Fruit fly (Drosophila melanogaster) whole organism, embryonic: ENCODE data around the gene CG34298.

Experiments
- Bdp1 ChIP-seq: fragments of 200-800 bp; sonication (Bioruptor generic); optimal IDR thresholded peaks from 3 replicates; lab custom pipeline; 2016; ENCODE audit warnings: missing biosample characterization, missing genetic modification characterization
- CG10959 ChIP-seq: fragments of 200-800 bp; sonication (Bioruptor generic); IDR thresholded peaks from 2 replicates; pipeline ENCODE4 v1.3.6; 2022; ENCODE audit warnings: missing biosample characterization, missing genetic modification characterization
- CG11247 ChIP-seq: fragments of 200-800 bp; sonication (Bioruptor generic); IDR thresholded peaks from 2 replicates; pipeline ENCODE4 v1.3.6; 2022; ENCODE audit warnings: missing biosample characterization, missing genetic modification characterization
- CG12155 ChIP-seq: fragments of 200-800 bp; sonication (Bioruptor generic); optimal IDR thresholded peaks from 3 replicates; lab custom pipeline; 2016; ENCODE audit warnings: missing biosample characterization, missing genetic modification characterization
- CG14050 ChIP-seq: fragments of 200-800 bp; sonication (Bioruptor generic); IDR thresholded peaks from 3 replicates; pipeline ENCODE4 v1.3.6; 2022; ENCODE audit warnings: missing biosample characterization, missing genetic modification characterization
- CG14667 ChIP-seq: fragments of 200-800 bp; sonication (Bioruptor generic); IDR thresholded peaks from 2 replicates; pipeline ENCODE4 v1.3.6; 2022; ENCODE audit warnings: missing biosample characterization, missing genetic modification characterization
- CG16863 ChIP-seq: fragments of 200-800 bp; sonication (Bioruptor generic); optimal IDR thresholded peaks from 3 replicates; lab custom pipeline; 2016; ENCODE audit warnings: missing biosample characterization, missing genetic modification characterization
- CG17186 ChIP-seq: fragments of 200-800 bp; sonication (Bioruptor generic); optimal IDR thresholded peaks from 3 replicates; lab custom pipeline; 2017; ENCODE audit warnings: missing biosample characterization, missing genetic modification reagents, missing genetic modification characterization
- CG17612 ChIP-seq: fragments of 200-800 bp; sonication (Bioruptor generic); IDR thresholded peaks from 2 replicates; pipeline ENCODE4 v1.3.6; 2022; ENCODE audit warnings: missing biosample characterization, missing genetic modification characterization
- CG18764 ChIP-seq: fragments of 200-800 bp; sonication (Bioruptor generic); optimal IDR thresholded peaks from 3 replicates; lab custom pipeline; 2016; ENCODE audit warnings: missing biosample characterization, missing genetic modification characterization
- CG31365 ChIP-seq: fragments of 200-800 bp; sonication (Bioruptor generic); optimal IDR thresholded peaks from 2 replicates; lab custom pipeline; 2018; ENCODE audit warnings: missing biosample characterization, mild to moderate bottlenecking, missing genetic modification characterization
- CG34224 ChIP-seq: fragments of 200-800 bp; sonication (Bioruptor generic); IDR thresholded peaks from 3 replicates; pipeline ENCODE4 v1.3.6; 2022; ENCODE audit warnings: missing biosample characterization, missing genetic modification characterization; ENCODE audit not compliant: partially characterized antibody
- CG3995 ChIP-seq: fragments of 200-800 bp; sonication (Bioruptor generic); optimal IDR thresholded peaks from 3 replicates; lab custom pipeline; 2016; ENCODE audit warnings: missing biosample characterization, missing genetic modification characterization
- Camta ChIP-seq: fragments of 200-800 bp; sonication (Bioruptor generic); optimal IDR thresholded peaks from 2 replicates; lab custom pipeline; 2016; ENCODE audit warnings: missing biosample characterization, missing genetic modification characterization
- CkIIα-i1 ChIP-seq: fragments of 200-800 bp; sonication (Bioruptor generic); IDR thresholded peaks from 2 replicates; pipeline ENCODE4 v1.3.6; 2022; ENCODE audit warnings: missing biosample characterization, missing genetic modification characterization
- CoRest ChIP-seq: fragments of 200-800 bp; sonication (Bioruptor generic); optimal IDR thresholded peaks from 3 replicates; lab custom pipeline; 2018; ENCODE audit warnings: missing biosample characterization, mild to moderate bottlenecking, missing genetic modification characterization, moderate library complexity
- Dek ChIP-seq: fragments of 200-800 bp; sonication (Bioruptor generic); optimal IDR thresholded peaks from 3 replicates; lab custom pipeline; 2019; ENCODE audit warnings: missing biosample characterization, mild to moderate bottlenecking, missing genetic modification characterization, moderate library complexity
- Gug ChIP-seq: fragments of 200-800 bp; sonication (Bioruptor generic); IDR thresholded peaks from 4 replicates; pipeline ENCODE4 v1.3.6; 2022; ENCODE audit warnings: missing biosample characterization, missing genetic modification characterization
- HLH3B ChIP-seq: fragments of 200-800 bp; sonication (Bioruptor generic); IDR thresholded peaks from 2 replicates; pipeline ENCODE4 v1.3.6; 2022; ENCODE audit warnings: missing biosample characterization, missing genetic modification characterization
- Mad ChIP-seq: fragments of 200-800 bp; sonication (Bioruptor generic); optimal IDR thresholded peaks from 2 replicates; lab custom pipeline; 2016; ENCODE audit warnings: missing biosample characterization, missing genetic modification characterization
- Max ChIP-seq: fragments of 200-800 bp; sonication (Bioruptor generic); optimal IDR thresholded peaks from 2 replicates; lab custom pipeline; 2016; ENCODE audit warnings: missing biosample characterization, mild to moderate bottlenecking, missing genetic modification characterization
- Neu2 ChIP-seq: fragments of 200-800 bp; sonication (Bioruptor generic); optimal IDR thresholded peaks from 3 replicates; lab custom pipeline; 2016; ENCODE audit warnings: missing biosample characterization, missing genetic modification characterization, borderline replicate concordance
- Rfx ChIP-seq: fragments of 200-800 bp; sonication (Bioruptor generic); IDR thresholded peaks from 2 replicates; pipeline ENCODE4 v1.3.6; 2022; ENCODE audit warnings: missing biosample characterization, missing genetic modification characterization
- Taf1 ChIP-seq: fragments of 200-800 bp; sonication (Bioruptor generic); IDR thresholded peaks from 2 replicates; pipeline ENCODE4 v1.3.6; 2022; ENCODE audit warnings: missing biosample characterization, missing genetic modification characterization
- Tbp ChIP-seq: fragments of >200 bp; optimal IDR thresholded peaks from 2 replicates; lab custom pipeline; 2018; ENCODE audit warnings: missing biosample characterization, missing genetic modification characterization
- Trl ChIP-seq, 3 experiments: fragments of >200 bp in 2 of 3; fragments of 200-800 bp in 1 of 3; sonication (Bioruptor generic) in 1 of 3; optimal IDR thresholded peaks; 2 replicates in 1 of 3; 3 replicates in 2 of 3; lab custom pipeline; 2016 to 2017; ENCODE audit warnings: missing biosample characterization in 1 of 3, missing genetic modification characterization in 1 of 3
- al ChIP-seq: fragments of 200-800 bp; sonication (Bioruptor generic); IDR thresholded peaks from 2 replicates; pipeline ENCODE4 v1.3.6; 2022; ENCODE audit warnings: missing biosample characterization, missing genetic modification characterization
- ato ChIP-seq: fragments of 200-800 bp; sonication (Bioruptor generic); IDR thresholded peaks from 2 replicates; pipeline ENCODE4 v1.3.6; 2022; ENCODE audit warnings: missing biosample characterization, missing genetic modification characterization; ENCODE audit not compliant: partially characterized antibody
- bbx ChIP-seq: fragments of 200-800 bp; sonication (Bioruptor generic); IDR thresholded peaks from 2 replicates; pipeline ENCODE4 v1.3.6; 2022; ENCODE audit warnings: missing biosample characterization, missing genetic modification characterization; ENCODE audit not compliant: partially characterized antibody
- br ChIP-seq: fragments of >200 bp; optimal IDR thresholded peaks from 2 replicates; lab custom pipeline; 2017
- cas ChIP-seq: fragments of 200-800 bp; sonication (Bioruptor generic); IDR thresholded peaks from 2 replicates; pipeline ENCODE4 v1.3.6; 2022; ENCODE audit warnings: missing biosample characterization, missing genetic modification characterization
- chm ChIP-seq: fragments of 200-800 bp; sonication (Bioruptor generic); IDR thresholded peaks from 2 replicates; pipeline ENCODE4 v1.3.6; 2022; ENCODE audit warnings: missing biosample characterization, missing genetic modification characterization
- crp ChIP-seq, 2 experiments: fragments of 200-800 bp; sonication (Bioruptor generic); optimal IDR thresholded peaks; 2 replicates in 1 of 2; 3 replicates in 1 of 2; lab custom pipeline; 2017; ENCODE audit warnings: missing biosample characterization in 2 of 2, missing genetic modification characterization in 2 of 2, mild to moderate bottlenecking in 1 of 2, moderate library complexity in 1 of 2
- cwo ChIP-seq: fragments of 200-800 bp; sonication (Bioruptor generic); optimal IDR thresholded peaks from 3 replicates; lab custom pipeline; 2017; ENCODE audit warnings: missing biosample characterization, missing genetic modification characterization, mild to moderate bottlenecking, moderate library complexity, missing genetic modification reagents
- dysf ChIP-seq: fragments of 200-800 bp; sonication (Bioruptor generic); IDR thresholded peaks from 3 replicates; pipeline ENCODE4 v1.3.6; 2022; ENCODE audit warnings: missing biosample characterization, missing genetic modification characterization
- fd64A ChIP-seq: fragments of 200-800 bp; sonication (Bioruptor generic); optimal IDR thresholded peaks from 3 replicates; lab custom pipeline; 2018; ENCODE audit warnings: missing biosample characterization, mild to moderate bottlenecking, missing genetic modification characterization
- grau ChIP-seq: fragments of 200-800 bp; optimal IDR thresholded peaks from 3 replicates; lab custom pipeline; 2019; ENCODE audit warnings: missing biosample characterization, mild to moderate bottlenecking, missing genetic modification characterization, moderate library complexity
- jing ChIP-seq: fragments of 200-800 bp; sonication (Bioruptor generic); optimal IDR thresholded peaks from 2 replicates; lab custom pipeline; 2018; ENCODE audit warnings: missing biosample characterization, mild to moderate bottlenecking, missing genetic modification characterization
- kay ChIP-seq: fragments of 200-800 bp; sonication (Bioruptor generic); optimal IDR thresholded peaks from 2 replicates; lab custom pipeline; 2016; ENCODE audit warnings: missing biosample characterization, missing genetic modification characterization
- lab ChIP-seq: fragments of 200-800 bp; sonication (Bioruptor generic); optimal IDR thresholded peaks from 3 replicates; lab custom pipeline; 2017; ENCODE audit warnings: missing biosample characterization, missing genetic modification characterization, mild to moderate bottlenecking, moderate library complexity, missing genetic modification reagents
- mirr ChIP-seq: fragments of 200-800 bp; sonication (Bioruptor generic); optimal IDR thresholded peaks from 3 replicates; lab custom pipeline; 2018; ENCODE audit warnings: missing biosample characterization, mild to moderate bottlenecking, missing genetic modification characterization
- odd ChIP-seq: fragments of 200-800 bp; sonication (Bioruptor generic); optimal IDR thresholded peaks from 2 replicates; lab custom pipeline; 2017; ENCODE audit warnings: missing biosample characterization, mild to moderate bottlenecking, missing genetic modification characterization
- pho ChIP-seq: fragments of 200-800 bp; sonication (Bioruptor generic); optimal IDR thresholded peaks from 2 replicates; lab custom pipeline; 2016; ENCODE audit warnings: missing biosample characterization, missing genetic modification characterization
- salm ChIP-seq: fragments of 200-800 bp; sonication (Bioruptor generic); optimal IDR thresholded peaks from 2 replicates; lab custom pipeline; 2018; ENCODE audit warnings: missing biosample characterization, mild to moderate bottlenecking, missing genetic modification characterization
- slbo ChIP-seq: fragments of 200-800 bp; sonication (Bioruptor generic); IDR thresholded peaks from 2 replicates; pipeline ENCODE4 v1.3.6; 2022; ENCODE audit warnings: missing biosample characterization, missing genetic modification characterization
- sqz ChIP-seq: fragments of 200-800 bp; sonication (Bioruptor generic); optimal IDR thresholded peaks from 3 replicates; lab custom pipeline; 2018; ENCODE audit warnings: missing biosample characterization, mild to moderate bottlenecking, missing genetic modification characterization
- tll ChIP-seq, 2 experiments: fragments of 200-800 bp in 1 of 2; fragments of >200 bp in 1 of 2; sonication (Bioruptor generic) in 1 of 2; optimal IDR thresholded peaks; 2 replicates each; lab custom pipeline; 2017 to 2019; ENCODE audit warnings: missing biosample characterization in 2 of 2, missing genetic modification characterization in 2 of 2, mild to moderate bottlenecking in 1 of 2, moderate library complexity in 1 of 2
- trem ChIP-seq: fragments of 200-800 bp; optimal IDR thresholded peaks from 3 replicates; lab custom pipeline; 2019; ENCODE audit warnings: missing biosample characterization, mild to moderate bottlenecking, missing genetic modification characterization, moderate library complexity
- tup ChIP-seq: fragments of 200-800 bp; sonication (Bioruptor generic); optimal IDR thresholded peaks from 2 replicates; lab custom pipeline; 2016; ENCODE audit warnings: missing biosample characterization, mild to moderate bottlenecking, missing genetic modification characterization, moderate library complexity
- twi ChIP-seq: fragments of 200-800 bp; optimal IDR thresholded peaks from 2 replicates; lab custom pipeline; 2019; ENCODE audit warnings: missing biosample characterization, mild to moderate bottlenecking, missing genetic modification characterization, moderate library complexity
- usp ChIP-seq: fragments of >200 bp; optimal IDR thresholded peaks from 2 replicates; lab custom pipeline; 2017; ENCODE audit warnings: missing biosample characterization, missing genetic modification characterization
- zen2 ChIP-seq: fragments of 200-800 bp; sonication (Bioruptor generic); IDR thresholded peaks from 3 replicates; pipeline ENCODE4 v1.3.6; 2022; ENCODE audit warnings: missing biosample characterization, missing genetic modification characterization; ENCODE audit not compliant: partially characterized antibody

CG34298 gene

dm6 chr3R:29978595-29978994 is 21.0 kb upstream of the CG34298 start (continued):
- no peak for TF ChIP-seq jing (GFP tag; lab: Kevin White, UChicago)
- no peak for TF ChIP-seq salm
- no peak for TF ChIP-seq br (lab: Kevin White, UChicago)
- TF ChIP-seq Tbp (GFP tag; lab: Kevin White, UChicago), result no peak
- no peak for TF ChIP-seq al (GFP tag; lab: Robert Waterston, UW)
- TF ChIP-seq mirr, result no peak
- TF ChIP-seq chm (GFP tag; lab: Robert Waterston, UW), result no peak
- TF ChIP-seq CG18764 (GFP tag; lab: Kevin White, UChicago), result no peak
- TF ChIP-seq trem (tag; lab: Kevin White, UChicago), result no peak
- TF ChIP-seq ato, result no peak
- no peak for TF ChIP-seq CG14050 (GFP tag; lab: Robert Waterston, UW)
- TF ChIP-seq bbx (GFP tag; lab: Robert Waterston, UW), result no peak
- no peak for TF ChIP-seq usp (GFP tag; lab: Kevin White, UChicago)
- no peak for TF ChIP-seq CG14667
- no peak for TF ChIP-seq Camta (GFP tag; lab: Kevin White, UChicago)
- TF ChIP-seq cwo, result peak; percentile 20
- no peak for TF ChIP-seq CG11247 (GFP tag; lab: Robert Waterston, UW)
- TF ChIP-seq dysf (GFP tag; lab: Robert Waterston, UW), result peak; percentile 51; the same call in 1 of the 3 replicates
- TF ChIP-seq Gug (GFP tag; lab: Robert Waterston, UW), result peak; percentile 4; the same call in 1 of the 4 replicates
- peak; percentile 45 for TF ChIP-seq grau
- TF ChIP-seq Bdp1 (GFP tag; lab: Kevin White, UChicago), result no peak
- TF ChIP-seq CG34224 (GFP tag; lab: Robert Waterston, UW), result no peak
- no peak for TF ChIP-seq CG10959 (GFP tag; lab: Robert Waterston, UW)
- no peak for TF ChIP-seq crp (GFP tag; optimal IDR thresholded peaks at IDR 0.05; lab: Kevin White, UChicago)
- no peak for TF ChIP-seq Max (GFP tag; lab: Kevin White, UChicago)
- no peak for TF ChIP-seq CoRest (tag; lab: Kevin White, UChicago)
- no peak for TF ChIP-seq Trl (optimal IDR thresholded peaks at IDR 0.05; lab: Kevin White, UChicago)
- TF ChIP-seq Trl (GFP tag; optimal IDR thresholded peaks at IDR 0.05; lab: Kevin White, UChicago), result no peak
- TF ChIP-seq twi (tag; lab: Kevin White, UChicago), result no peak
- peak; percentile 79 for TF ChIP-seq lab
- TF ChIP-seq tll (GFP tag; optimal IDR thresholded peaks at IDR 0.05; lab: Kevin White, UChicago), result no peak
- TF ChIP-seq odd, result no peak
- TF ChIP-seq fd64A, result no peak
- TF ChIP-seq pho, result no peak
- TF ChIP-seq Mad (GFP tag; lab: Kevin White, UChicago), result no peak
- no peak for TF ChIP-seq zen2 (GFP tag; lab: Robert Waterston, UW)
- no peak for TF ChIP-seq CG17186 (GFP tag; lab: Kevin White, UChicago)
- no peak for TF ChIP-seq tup (GFP tag; lab: Kevin White, UChicago)
- no peak for TF ChIP-seq kay
- no peak for TF ChIP-seq sqz (GFP tag; lab: Kevin White, UChicago)
- TF ChIP-seq HLH3B (GFP tag; lab: Robert Waterston, UW), result peak; percentile 50; the same call in 1 of the 2 replicates
- TF ChIP-seq Taf1 (GFP tag; lab: Robert Waterston, UW), result no peak; the same call in 1 of the 2 replicates
- no peak for TF ChIP-seq CG16863 (GFP tag; lab: Kevin White, UChicago)
- no peak for TF ChIP-seq CG12155 (GFP tag; lab: Kevin White, UChicago)
- no peak for TF ChIP-seq Neu2 (GFP tag; lab: Kevin White, UChicago)
- no peak for TF ChIP-seq CG17612 (GFP tag; lab: Robert Waterston, UW)
- TF ChIP-seq CkIIα-i1, result no peak
- peak; percentile 51 for TF ChIP-seq Rfx (GFP tag; lab: Robert Waterston, UW)
- peak; percentile 59; the same call in 1 of the 2 replicates for TF ChIP-seq slbo (GFP tag; lab: Robert Waterston, UW)
- TF ChIP-seq Dek (tag; lab: Kevin White, UChicago), result no peak
- TF ChIP-seq cas (GFP tag; lab: Robert Waterston, UW), result no peak
- no peak for TF ChIP-seq CG3995 (GFP tag; lab: Kevin White, UChicago)
- TF ChIP-seq CG31365 (tag; lab: Kevin White, UChicago), result no peak
